Fruit fly (Drosophila melanogaster): ENCODE results near the gene Sld5.

The Sld5 gene

dm6 chr3R:26056381-26056780 is at the start of gene Sld5, which contains the start of gene CG14543:
TSS of gene Sld5 (minus strand) at chr3R:26056547.
TSS of gene CG14543 (plus strand) at chr3R:26056630.
- no peak for TF ChIP-seq CG11617 (GFP tag; optimal IDR thresholded peaks at IDR 0.05)
- TF ChIP-seq cnc (optimal IDR thresholded peaks at IDR 0.05), result no peak
- TF ChIP-seq tj (GFP tag; optimal IDR thresholded peaks at IDR 0.05), result no peak
- peak; percentile 85 for TF ChIP-seq Mnt (GFP tag; optimal IDR thresholded peaks at IDR 0.05)
- no peak for TF ChIP-seq Hr96 (GFP tag; optimal IDR thresholded peaks at IDR 0.05)
- TF ChIP-seq CG7045 (GFP tag; optimal IDR thresholded peaks at IDR 0.05), result no peak
- no peak for TF ChIP-seq cic (GFP tag; optimal IDR thresholded peaks at IDR 0.05)
- TF ChIP-seq bab1 (GFP tag; optimal IDR thresholded peaks at IDR 0.05), result peak; percentile 15
- TF ChIP-seq pad (GFP tag; optimal IDR thresholded peaks at IDR 0.05), result peak; percentile 24
- no peak for TF ChIP-seq kay (GFP tag; ENCODE audit: borderline replicate concordance)
- no peak for TF ChIP-seq CG33017 (tag; optimal IDR thresholded peaks at IDR 0.05)
- TF ChIP-seq CG12768 (GFP tag; optimal IDR thresholded peaks at IDR 0.05), result no peak
- TF ChIP-seq toe (GFP tag; optimal IDR thresholded peaks at IDR 0.05), result no peak
- no peak for TF ChIP-seq CG14711 (tag; optimal IDR thresholded peaks at IDR 0.05)
- TF ChIP-seq CG1620 (GFP tag; optimal IDR thresholded peaks at IDR 0.05), result peak; percentile 21
- peak; percentile 28 for TF ChIP-seq Crg-1 (GFP tag; optimal IDR thresholded peaks at IDR 0.05)
- TF ChIP-seq CG5204 (GFP tag; optimal IDR thresholded peaks at IDR 0.05), result no peak
- TF ChIP-seq Clk (GFP tag; optimal IDR thresholded peaks at IDR 0.05), result no peak
- peak; percentile 52 for TF ChIP-seq CG7101 (tag; optimal IDR thresholded peaks at IDR 0.05)
- peak; percentile 29 for TF ChIP-seq ovo (GFP tag; optimal IDR thresholded peaks at IDR 0.05)

dm6 chr3R:26105924-26106494 is 49.7 kb upstream of the Sld5 start:
- TF ChIP-seq CG11617 (GFP tag; optimal IDR thresholded peaks at IDR 0.05) (no peak), Hr96 (GFP tag; optimal IDR thresholded peaks at IDR 0.05) (no peak), CG12768 (GFP tag; optimal IDR thresholded peaks at IDR 0.05) (peak; percentile 23), CG33017 (tag; optimal IDR thresholded peaks at IDR 0.05) (peak; percentile 47), ovo (GFP tag; optimal IDR thresholded peaks at IDR 0.05) (no peak), Crg-1 (GFP tag; optimal IDR thresholded peaks at IDR 0.05) (no peak), CG14711 (tag; optimal IDR thresholded peaks at IDR 0.05) (peak; percentile 65), CG5204 (GFP tag; optimal IDR thresholded peaks at IDR 0.05) (no peak), cic (GFP tag; optimal IDR thresholded peaks at IDR 0.05) (no peak), cnc (optimal IDR thresholded peaks at IDR 0.05) (no peak), kay (GFP tag; ENCODE audit: borderline replicate concordance) (peak; percentile 72), Clk (GFP tag; optimal IDR thresholded peaks at IDR 0.05) (no peak), Mnt (GFP tag; optimal IDR thresholded peaks at IDR 0.05) (peak; percentile 57), CG7101 (tag; optimal IDR thresholded peaks at IDR 0.05) (peak; percentile 25), bab1 (GFP tag; optimal IDR thresholded peaks at IDR 0.05) (no peak), toe (GFP tag; optimal IDR thresholded peaks at IDR 0.05) (no peak), CG1620 (GFP tag; optimal IDR thresholded peaks at IDR 0.05) (no peak), pad (GFP tag; optimal IDR thresholded peaks at IDR 0.05) (no peak), CG7045 (GFP tag; optimal IDR thresholded peaks at IDR 0.05) (no peak), tj (GFP tag; optimal IDR thresholded peaks at IDR 0.05) (no peak)

- TF ChIP-seq Crg-1 (GFP tag; optimal IDR thresholded peaks at IDR 0.05), result no peak
- TF ChIP-seq kay (GFP tag; ENCODE audit: borderline replicate concordance), result peak; percentile 19
These were observed 49.1 kb upstream of the Sld5 start for dm6 chr3R:26105407-26105806.

- TF ChIP-seq CG11617 (GFP tag; optimal IDR thresholded peaks at IDR 0.05) (no peak), ovo (GFP tag; optimal IDR thresholded peaks at IDR 0.05) (no peak), tj (GFP tag; optimal IDR thresholded peaks at IDR 0.05) (peak; percentile 40)
These were observed 48.7 kb upstream of the Sld5 start for dm6 chr3R:26105141-26105403.

dm6 chr3R:26104302-26105140 is 48.2 kb upstream of the Sld5 start:
- TF ChIP-seq toe (GFP tag; optimal IDR thresholded peaks at IDR 0.05) (peak; percentile 17), Hr96 (GFP tag; optimal IDR thresholded peaks at IDR 0.05) (peak; percentile 26), CG7045 (GFP tag; optimal IDR thresholded peaks at IDR 0.05) (peak; percentile 5), Clk (GFP tag; optimal IDR thresholded peaks at IDR 0.05) (no peak), cnc (optimal IDR thresholded peaks at IDR 0.05) (peak in 1 of 2 experiments; percentile 33), CG14711 (tag; optimal IDR thresholded peaks at IDR 0.05) (peak; percentile 22), ovo (GFP tag; optimal IDR thresholded peaks at IDR 0.05) (no peak), CG12768 (GFP tag; optimal IDR thresholded peaks at IDR 0.05) (peak; percentile 19), kay (GFP tag; ENCODE audit: borderline replicate concordance) (peak; percentile 48), Crg-1 (GFP tag; optimal IDR thresholded peaks at IDR 0.05) (no peak), tj (GFP tag; optimal IDR thresholded peaks at IDR 0.05) (peak; percentile 79), Mnt (GFP tag; optimal IDR thresholded peaks at IDR 0.05) (peak; percentile 37), pad (GFP tag; optimal IDR thresholded peaks at IDR 0.05) (peak; percentile 61), cic (GFP tag; optimal IDR thresholded peaks at IDR 0.05) (no peak), bab1 (GFP tag; optimal IDR thresholded peaks at IDR 0.05) (peak; percentile 90), CG1620 (GFP tag; optimal IDR thresholded peaks at IDR 0.05) (peak; percentile 39), CG33017 (tag; optimal IDR thresholded peaks at IDR 0.05) (peak; percentile 92), CG11617 (GFP tag; optimal IDR thresholded peaks at IDR 0.05) (peak; percentile 64), CG5204 (GFP tag; optimal IDR thresholded peaks at IDR 0.05) (no peak), CG7101 (tag; optimal IDR thresholded peaks at IDR 0.05) (peak; percentile 89)

- TF ChIP-seq CG1620 (GFP tag; optimal IDR thresholded peaks at IDR 0.05) (no peak), bab1 (GFP tag; optimal IDR thresholded peaks at IDR 0.05) (peak; percentile 48)
These were observed 47.1 kb upstream of the Sld5 start for dm6 chr3R:26103440-26103839.

Data from whole organism, adult.